Fruit fly (Drosophila melanogaster) S2 (cell line): ENCODE measurements around the gene Ir94b.

ENCODE experiments used
- CG8478 ChIP-seq: fragments of >200 bp; optimal IDR thresholded peaks from 2 replicates; lab custom pipeline; 2018
- CTCF ChIP-seq, 2 experiments: fragments of >200 bp; optimal IDR thresholded peaks; 2 replicates each; lab custom pipeline; 2018

Gene Ir94b

dm6 chr3R:22117149-22117548 is at the start of gene Ir94b:
Gene Ir94b, minus strand, starts transcription at chr3R:22117249.
- TF ChIP-seq CTCF (optimal IDR thresholded peaks at IDR 0.05; lab: Kevin White, UChicago), result no peak
- TF ChIP-seq CG8478 (lab: Kevin White, UChicago), result no peak

- TF ChIP-seq CTCF (optimal IDR thresholded peaks at IDR 0.05; lab: Kevin White, UChicago), result no peak
- no peak for TF ChIP-seq CG8478 (lab: Kevin White, UChicago)
These were observed 46.3 kb upstream of the Ir94b start for dm6 chr3R:22163258-22163805.

- TF ChIP-seq CTCF (optimal IDR thresholded peaks at IDR 0.05; lab: Kevin White, UChicago) (no peak), CG8478 (lab: Kevin White, UChicago) (no peak)
These were observed 44.8 kb upstream of the Ir94b start for dm6 chr3R:22161613-22162409.

dm6 chr3R:22158699-22159098 is 41.6 kb upstream of the Ir94b start:
- TF ChIP-seq CG8478 (lab: Kevin White, UChicago), result no peak
- TF ChIP-seq CTCF (optimal IDR thresholded peaks at IDR 0.05; lab: Kevin White, UChicago), result no peak

- no peak for TF ChIP-seq CTCF (optimal IDR thresholded peaks at IDR 0.05; lab: Kevin White, UChicago)
- TF ChIP-seq CG8478 (lab: Kevin White, UChicago), result no peak
These were observed 41.2 kb upstream of the Ir94b start for dm6 chr3R:22158243-22158642.

- TF ChIP-seq CG8478 (lab: Kevin White, UChicago) (no peak), CTCF (optimal IDR thresholded peaks at IDR 0.05; lab: Kevin White, UChicago) (no peak)
These were observed 36.6 kb upstream of the Ir94b start for dm6 chr3R:22153693-22154092.

dm6 chr3R:22152424-22152823 is 35.4 kb upstream of the Ir94b start:
- TF ChIP-seq CTCF (optimal IDR thresholded peaks at IDR 0.05; lab: Kevin White, UChicago) (no peak), CG8478 (lab: Kevin White, UChicago) (no peak)

- no peak for TF ChIP-seq CTCF (optimal IDR thresholded peaks at IDR 0.05; lab: Kevin White, UChicago)
- no peak for TF ChIP-seq CG8478 (lab: Kevin White, UChicago)
These were observed 33.4 kb upstream of the Ir94b start for dm6 chr3R:22150433-22150832.

dm6 chr3R:22149923-22150322 is 32.9 kb upstream of the Ir94b start:
- TF ChIP-seq CTCF (optimal IDR thresholded peaks at IDR 0.05; lab: Kevin White, UChicago), result no peak

- no peak for TF ChIP-seq CTCF (optimal IDR thresholded peaks at IDR 0.05; lab: Kevin White, UChicago)
- TF ChIP-seq CG8478 (lab: Kevin White, UChicago), result no peak
These were observed 31.2 kb upstream of the Ir94b start for dm6 chr3R:22148274-22148673.

- no peak for TF ChIP-seq CTCF (optimal IDR thresholded peaks at IDR 0.05; lab: Kevin White, UChicago)
- no peak for TF ChIP-seq CG8478 (lab: Kevin White, UChicago)
These were observed 30.4 kb upstream of the Ir94b start for dm6 chr3R:22147426-22147825.

- TF ChIP-seq CG8478 (lab: Kevin White, UChicago) (no peak), CTCF (optimal IDR thresholded peaks at IDR 0.05; lab: Kevin White, UChicago) (no peak)
These were observed 29.5 kb upstream of the Ir94b start for dm6 chr3R:22146549-22146948.

dm6 chr3R:22145425-22146411 is 28.7 kb upstream of the Ir94b start:
- TF ChIP-seq CTCF (optimal IDR thresholded peaks at IDR 0.05; lab: Kevin White, UChicago) (no peak), CG8478 (lab: Kevin White, UChicago) (no peak)

dm6 chr3R:22142495-22142894 is 25.4 kb upstream of the Ir94b start:
- no peak for TF ChIP-seq CG8478 (lab: Kevin White, UChicago)
- TF ChIP-seq CTCF (optimal IDR thresholded peaks at IDR 0.05; lab: Kevin White, UChicago), result no peak

- TF ChIP-seq CTCF (optimal IDR thresholded peaks at IDR 0.05; lab: Kevin White, UChicago) (no peak), CG8478 (lab: Kevin White, UChicago) (no peak)
These were observed 24.3 kb upstream of the Ir94b start for dm6 chr3R:22141332-22141731.
